Fruit fly (Drosophila melanogaster) Kc167 (cell line): Measurements from ENCODE around the gene Dbx.

ENCODE experiments used
- Sin3A ChIP-seq: fragments of >200 bp; optimal IDR thresholded peaks from 2 replicates; lab custom pipeline; 2018; ENCODE audit warnings: missing external identifiers
- insv ChIP-seq: fragments of >200 bp; optimal IDR thresholded peaks from 3 replicates; lab custom pipeline; 2018; ENCODE audit warnings: missing external identifiers
- psq ChIP-seq: fragments of >200 bp; optimal IDR thresholded peaks from 2 replicates; lab custom pipeline; 2017; ENCODE audit warnings: missing external identifiers

DNA sequence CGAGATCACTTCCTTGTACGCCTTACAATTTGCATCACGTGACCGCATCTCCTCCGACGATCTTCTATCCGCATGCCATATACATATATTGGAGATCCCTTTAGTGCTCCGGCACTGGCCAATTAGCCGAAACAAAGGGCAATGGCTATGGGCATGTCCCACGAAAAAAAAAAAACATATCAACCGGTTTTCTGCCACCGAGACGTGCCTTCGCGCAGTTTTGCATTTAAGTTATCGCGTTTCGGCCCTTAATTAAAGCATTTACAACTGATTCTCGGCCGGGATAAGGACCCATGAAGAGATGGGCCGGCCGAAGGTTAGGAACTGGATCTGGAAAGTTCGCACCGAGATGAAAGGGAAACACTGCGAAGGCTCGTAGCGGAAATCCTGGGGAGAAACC, 21.5 kb upstream of the Dbx start:
- TF ChIP-seq Sin3A (lab: Kevin White, UChicago) (no peak), psq (no peak), insv (lab: Kevin White, UChicago) (no peak)
